Worm (Caenorhabditis elegans): ENCODE data around the gene pdf-1.

pdf-1 gene

DNA sequence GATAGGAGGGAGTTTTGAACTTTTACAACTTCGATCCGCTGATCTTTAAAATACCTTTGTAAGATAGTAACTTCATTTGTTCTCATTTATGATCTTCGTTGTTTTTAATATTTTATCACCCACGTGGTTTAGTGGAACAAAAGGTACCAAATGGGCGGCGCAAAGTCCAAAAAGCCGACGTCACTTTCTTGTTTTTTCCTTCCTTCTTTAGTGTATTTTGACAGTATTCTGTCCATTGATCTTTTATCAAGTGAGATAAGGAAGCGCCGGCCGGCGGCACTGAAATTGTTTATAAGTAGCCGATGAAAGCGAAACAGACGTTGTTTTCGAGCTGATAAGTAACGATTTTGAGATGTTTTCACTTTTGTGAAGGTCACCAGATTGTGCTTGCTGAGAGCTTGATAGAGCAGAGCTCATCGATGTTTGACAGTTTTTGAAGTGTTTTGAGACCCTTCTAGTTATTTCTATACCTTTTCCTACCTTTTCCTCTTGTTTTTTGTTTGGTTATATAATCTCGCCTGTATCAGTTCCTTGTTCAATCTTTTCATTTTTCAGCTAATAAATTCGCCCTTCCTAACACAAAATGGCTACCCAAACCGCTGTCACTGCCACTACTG is 39.6 kb downstream of the pdf-1 start, which contains the start of gene K04C2.3 (continued):
- TF ChIP-seq jun-1 (tag; optimal IDR thresholded peaks at IDR 0.05) (no peak), nhr-25 (tag; optimal IDR thresholded peaks at IDR 0.05; ENCODE audit: borderline replicate concordance, insufficient read depth) (no peak), F26F4.8 (GFP tag; conservative IDR thresholded peaks at IDR 0.05) (no peak), daf-12 (tag; optimal IDR thresholded peaks at IDR 0.05) (no peak), pha-4 (GFP tag; IDR thresholded peaks at IDR 0.05) (no peak), pha-4 (tag; optimal IDR thresholded peaks at IDR 0.05) (no peak)

- TF ChIP-seq lsy-2 (tag; optimal IDR thresholded peaks at IDR 0.05) (peak in 1 of 2 experiments; percentile 31), nhr-28 (tag; optimal IDR thresholded peaks at IDR 0.05) (no peak), madf-9 (GFP tag; conservative IDR thresholded peaks at IDR 0.05) (no peak), mep-1 (tag; optimal IDR thresholded peaks at IDR 0.05) (peak; percentile 36), T26A8.4 (GFP tag; IDR thresholded peaks at IDR 0.05) (0 out of 2 replicates have a peak, but pooled peaks have one; percentile 49), hif-1 (tag; optimal IDR thresholded peaks at IDR 0.05) (peak in 1 of 2 experiments; percentile 90), ctbp-1 (GFP tag; IDR thresholded peaks at IDR 0.05) (peak; percentile 16; the same call in 1 of the 2 replicates), hlh-11 (tag; optimal IDR thresholded peaks at IDR 0.05) (peak; percentile 6), aha-1 (tag) (peak; percentile 92), lin-39 (tag; optimal IDR thresholded peaks at IDR 0.05) (no peak)
Observed at ce11 chrIII:6871668-6872067, 40.6 kb downstream of the pdf-1 start.

ce11 chrIII:6871067-6871466 is 41.2 kb downstream of the pdf-1 start:
- TF ChIP-seq ceh-20 (GFP tag; IDR thresholded peaks at IDR 0.05) (no peak), hlh-11 (tag; optimal IDR thresholded peaks at IDR 0.05) (peak; percentile 59), daf-16 (GFP tag; optimal IDR thresholded peaks at IDR 0.05) (peak in 1 of 2 experiments; percentile 66), daf-16 (tag; optimal IDR thresholded peaks at IDR 0.05) (no peak), aha-1 (tag) (peak; percentile 78), nhr-42 (GFP tag; IDR thresholded peaks at IDR 0.05) (no peak), nhr-11 (tag; optimal IDR thresholded peaks at IDR 0.05) (peak; percentile 45), hlh-30 (tag; optimal IDR thresholded peaks at IDR 0.05; ENCODE audit: insufficient read depth) (peak; percentile 42)

DNA sequence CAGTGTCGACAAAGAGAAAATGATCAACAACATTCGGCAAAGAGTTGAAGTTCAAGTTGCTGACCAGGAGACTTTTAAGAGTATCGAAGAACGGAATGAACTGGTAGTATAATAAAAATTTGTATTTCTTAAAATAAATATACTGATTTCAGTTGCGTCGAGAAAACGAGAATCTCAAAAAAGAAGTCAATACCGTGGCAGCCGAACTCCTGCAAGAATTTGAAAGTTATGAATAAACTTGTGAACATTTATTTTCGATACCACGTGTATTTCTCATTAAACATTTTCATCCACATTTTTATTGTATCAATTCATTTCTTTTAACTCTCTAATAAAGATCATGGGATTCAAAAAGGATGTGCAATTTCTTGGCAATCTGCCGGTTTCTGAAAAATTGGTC is 42.3 kb downstream of the pdf-1 start, which contains the start of gene K04C2.8:
TSS of gene K04C2.8 (plus strand) at position 301 of the 400 bp plus-strand sequence.
- TF ChIP-seq jun-1 (tag; optimal IDR thresholded peaks at IDR 0.05) (no peak), spr-3 (GFP tag; optimal IDR thresholded peaks at IDR 0.05) (no peak), pha-4 (GFP tag; IDR thresholded peaks at IDR 0.05) (no peak), pha-4 (tag; optimal IDR thresholded peaks at IDR 0.05) (no peak)

DNA sequence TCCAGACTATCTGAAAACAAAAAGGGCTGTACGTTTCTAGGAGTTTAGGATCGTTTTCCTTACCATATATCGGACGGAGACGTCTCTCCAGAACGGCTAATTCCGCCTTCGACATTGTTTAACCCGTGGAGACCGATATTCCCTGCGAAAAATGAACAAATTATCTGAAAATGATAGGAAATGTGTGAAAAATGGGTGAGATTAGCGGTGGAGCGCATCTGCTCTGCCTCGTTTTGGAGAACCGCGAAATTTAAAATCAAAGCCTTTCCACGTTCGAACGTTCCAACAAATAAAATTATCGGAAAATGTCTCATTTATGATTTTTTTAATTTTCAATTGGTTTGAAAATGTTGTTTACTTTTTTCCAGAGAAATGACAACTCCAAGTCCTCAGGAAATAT is 43.0 kb downstream of the pdf-1 start, which contains the start of the genes cra-1 and kbp-1:
TSS of gene cra-1 (minus strand) at position 193 of the 400 bp plus-strand sequence.
TSS of gene kbp-1 (plus strand) at position 366 of the 400 bp plus-strand sequence.
- peak; percentile 91 for TF ChIP-seq lin-38 (GFP tag; IDR thresholded peaks at IDR 0.05)
- TF ChIP-seq zip-11 (GFP tag; IDR thresholded peaks at IDR 0.05) = no peak
- TF ChIP-seq mdl-1 (tag; optimal IDR thresholded peaks at IDR 0.05) = no peak
- peak; percentile 13 for TF ChIP-seq nhr-11 (tag; optimal IDR thresholded peaks at IDR 0.05)
- peak in 1 of 2 experiments; percentile 65 for TF ChIP-seq unc-62 (GFP tag; optimal IDR thresholded peaks at IDR 0.05 in 1 of 2)
- TF ChIP-seq unc-62 (tag; optimal IDR thresholded peaks at IDR 0.05) = no peak
- no peak for TF ChIP-seq nhr-28 (tag; optimal IDR thresholded peaks at IDR 0.05)
- peak; percentile 82 for TF ChIP-seq dpl-1 (GFP tag; optimal IDR thresholded peaks at IDR 0.05)
- peak in 1 of 2 experiments; percentile 55 for TF ChIP-seq lsy-2 (tag; optimal IDR thresholded peaks at IDR 0.05)
- 0 out of 2 replicates have a peak, but pooled peaks have one; percentile 10 for TF ChIP-seq dmd-6 (GFP tag; IDR thresholded peaks at IDR 0.05)
- TF ChIP-seq T26A8.4 (GFP tag; IDR thresholded peaks at IDR 0.05) = no peak
- peak; percentile 41 for TF ChIP-seq mes-2 (tag; optimal IDR thresholded peaks at IDR 0.05; ENCODE audit: poor library complexity, severe bottlenecking)

Measured in whole organism, L4 larva.